Worm (Caenorhabditis elegans) whole organism, L2 larva: ENCODE measurements around the gene srv-24.

Experiments used
- F13H6.1 ChIP-seq: sonication (generic microtip); optimal IDR thresholded peaks from 2 replicates; lab custom pipeline; 2016; ENCODE audit warnings: missing genetic modification characterization, missing compliant biosample characterization
- R02D3.7 ChIP-seq: fragments of 150-350 bp; optimal IDR thresholded peaks from 2 replicates; lab custom pipeline; 2014; ENCODE audit warnings: missing biosample characterization, missing genetic modification characterization
- elt-3 ChIP-seq: sonication (generic microtip); optimal IDR thresholded peaks from 2 replicates; lab custom pipeline; 2017; ENCODE audit warnings: missing biosample characterization, missing genetic modification characterization
- lin-11 ChIP-seq: fragments of 150-350 bp; sonication (generic microtip); optimal IDR thresholded peaks from 2 replicates; lab custom pipeline; 2014; ENCODE audit warnings: missing biosample characterization, missing genetic modification characterization, inconsistent platforms, mixed read lengths
- lin-13 ChIP-seq: fragments of 150-350 bp; optimal IDR thresholded peaks from 2 replicates; lab custom pipeline; 2014; ENCODE audit warnings: missing biosample characterization, missing genetic modification reagents, missing genetic modification characterization
- mdl-1 ChIP-seq, 2 experiments: fragments of 150-350 bp in 1 of 2; sonication (generic microtip) in 1 of 2; optimal IDR thresholded peaks; 2 replicates each; lab custom pipeline; 2017; ENCODE audit warnings: missing biosample characterization in 2 of 2, missing genetic modification characterization in 2 of 2
- nhr-11 ChIP-seq: fragments of 150-350 bp; optimal IDR thresholded peaks from 2 replicates; lab custom pipeline; 2014; ENCODE audit warnings: missing biosample characterization, missing genetic modification characterization
- nhr-12 ChIP-seq: fragments of 150-350 bp; optimal IDR thresholded peaks from 2 replicates; lab custom pipeline; 2014; ENCODE audit warnings: missing biosample characterization, missing genetic modification characterization
- nhr-237 ChIP-seq: fragments of 150-350 bp; optimal IDR thresholded peaks from 2 replicates; lab custom pipeline; 2014; ENCODE audit warnings: missing biosample characterization, missing genetic modification characterization
- nhr-25 ChIP-seq: fragments of 150-350 bp; sonication (generic microtip); optimal IDR thresholded peaks from 3 replicates; lab custom pipeline; 2014; ENCODE audit warnings: missing biosample characterization, missing genetic modification characterization
- unc-39 ChIP-seq: fragments of 150-350 bp; optimal IDR thresholded peaks from 2 replicates; lab custom pipeline; 2014; ENCODE audit warnings: missing biosample characterization, missing genetic modification characterization
- unc-62 ChIP-seq: fragments of 150-350 bp; optimal IDR thresholded peaks from 2 replicates; lab custom pipeline; 2014; ENCODE audit warnings: missing biosample characterization, missing genetic modification reagents, missing genetic modification characterization

ce11 chrIV:6284277-6284676 lies 6.4 kb downstream of the srv-24 start, which contains the start of gene ops-1:
- no peak for TF ChIP-seq unc-62 (GFP tag; lab: Kevin White, UChicago)
- TF ChIP-seq mdl-1 (tag; optimal IDR thresholded peaks at IDR 0.05; lab: Kevin White, UChicago): no peak
- TF ChIP-seq unc-39 (tag; lab: Kevin White, UChicago): no peak
- TF ChIP-seq F13H6.1: no peak
- no peak for TF ChIP-seq lin-13
- no peak for TF ChIP-seq nhr-12 (tag; lab: Kevin White, UChicago)
- no peak for TF ChIP-seq nhr-11
- no peak for TF ChIP-seq lin-11 (tag; lab: Kevin White, UChicago)
- no peak for TF ChIP-seq nhr-237
- TF ChIP-seq elt-3 (tag; lab: Kevin White, UChicago): no peak
- no peak for TF ChIP-seq R02D3.7 (tag; lab: Kevin White, UChicago)
- no peak for TF ChIP-seq nhr-25
